Worm (Caenorhabditis elegans) whole organism, L3 larva: ENCODE measurements around the gene ptb-1.

Source experiments
- R02D3.7 ChIP-seq: fragments of 150-350 bp; optimal IDR thresholded peaks from 2 replicates; lab custom pipeline; 2014; ENCODE audit warnings: missing biosample characterization, missing genetic modification characterization
- aly-2 ChIP-seq: fragments of 150-350 bp; optimal IDR thresholded peaks from 2 replicates; lab custom pipeline; 2014; ENCODE audit warnings: missing biosample characterization, missing genetic modification characterization
- ceh-82 ChIP-seq: fragments of 150-350 bp; optimal IDR thresholded peaks from 2 replicates; lab custom pipeline; 2014; ENCODE audit warnings: missing biosample characterization, missing genetic modification characterization
- daf-12 ChIP-seq: fragments of 150-350 bp; optimal IDR thresholded peaks from 2 replicates; lab custom pipeline; 2014; ENCODE audit warnings: missing biosample characterization, missing genetic modification reagents, missing genetic modification characterization
- egl-27 ChIP-seq: sonication (generic microtip); optimal IDR thresholded peaks from 4 replicates; lab custom pipeline; 2017; ENCODE audit warnings: missing biosample characterization, missing genetic modification reagents, missing genetic modification characterization
- egl-5 ChIP-seq: fragments of 150-350 bp; optimal IDR thresholded peaks from 2 replicates; lab custom pipeline; 2017; ENCODE audit warnings: missing biosample characterization, missing genetic modification reagents, missing genetic modification characterization, inconsistent platforms
- elt-1 ChIP-seq: fragments of 150-350 bp; optimal IDR thresholded peaks from 2 replicates; lab custom pipeline; 2014; ENCODE audit warnings: missing biosample characterization, missing genetic modification characterization
- elt-2 ChIP-seq: sonication (generic microtip); optimal IDR thresholded peaks from 2 replicates; lab custom pipeline; 2016; ENCODE audit warnings: missing genetic modification reagents, mild to moderate bottlenecking, missing genetic modification characterization, missing compliant biosample characterization
- elt-3 ChIP-seq, 3 experiments: fragments of 150-350 bp in 1 of 3; sonication (generic microtip) in 2 of 3; optimal IDR thresholded peaks; 2 replicates in 2 of 3; 4 replicates in 1 of 3; lab custom pipeline; 2014 to 2017; ENCODE audit warnings: missing biosample characterization in 3 of 3, missing genetic modification characterization in 3 of 3
- fkh-10 ChIP-seq: sonication (generic microtip); optimal IDR thresholded peaks from 2 replicates; lab custom pipeline; 2017; ENCODE audit warnings: missing biosample characterization, missing genetic modification reagents, missing genetic modification characterization
- fkh-2 ChIP-seq: fragments of 150-350 bp; optimal IDR thresholded peaks from 2 replicates; lab custom pipeline; 2014; ENCODE audit warnings: missing biosample characterization, missing genetic modification reagents, missing genetic modification characterization
- fos-1 ChIP-seq: fragments of 150-350 bp; optimal IDR thresholded peaks from 2 replicates; lab custom pipeline; 2014; ENCODE audit warnings: missing biosample characterization, missing genetic modification characterization
- lin-39 ChIP-seq: fragments of 150-350 bp; optimal IDR thresholded peaks from 2 replicates; lab custom pipeline; 2018; ENCODE audit warnings: missing biosample characterization, missing genetic modification reagents, missing genetic modification characterization
- lsy-12 ChIP-seq: sonication (generic microtip); optimal IDR thresholded peaks from 2 replicates; lab custom pipeline; 2016; ENCODE audit warnings: mild to moderate bottlenecking, missing genetic modification characterization, missing compliant biosample characterization
- mml-1 ChIP-seq: fragments of 150-350 bp; sonication (generic microtip); optimal IDR thresholded peaks from 3 replicates; lab custom pipeline; 2014; ENCODE audit warnings: missing biosample characterization, missing genetic modification characterization
- nfya-1 ChIP-seq: sonication (generic microtip); optimal IDR thresholded peaks from 2 replicates; lab custom pipeline; 2017; ENCODE audit warnings: missing genetic modification characterization, mild to moderate bottlenecking, missing compliant biosample characterization, antibody characterized with exemption, moderate library complexity; ENCODE audit not compliant: insufficient read depth
- nhr-11 ChIP-seq: fragments of 150-350 bp; optimal IDR thresholded peaks from 2 replicates; lab custom pipeline; 2014; ENCODE audit warnings: missing biosample characterization, missing genetic modification characterization
- nhr-23 ChIP-seq: fragments of 150-350 bp; optimal IDR thresholded peaks from 2 replicates; lab custom pipeline; 2014; ENCODE audit warnings: missing biosample characterization, missing genetic modification reagents, missing genetic modification characterization
- nhr-237 ChIP-seq: fragments of 150-350 bp; optimal IDR thresholded peaks from 2 replicates; lab custom pipeline; 2014; ENCODE audit warnings: missing biosample characterization, missing genetic modification characterization
- nhr-25 ChIP-seq: sonication (generic microtip); optimal IDR thresholded peaks from 2 replicates; lab custom pipeline; 2017; ENCODE audit warnings: missing biosample characterization, missing genetic modification characterization
- nhr-28 ChIP-seq: fragments of 150-350 bp; optimal IDR thresholded peaks from 2 replicates; lab custom pipeline; 2014; ENCODE audit warnings: missing biosample characterization, missing genetic modification characterization
- nhr-43 ChIP-seq: sonication (generic microtip); optimal IDR thresholded peaks from 2 replicates; lab custom pipeline; 2016; ENCODE audit warnings: mild to moderate bottlenecking, missing genetic modification characterization, missing compliant biosample characterization; ENCODE audit not compliant: poor library complexity, severe bottlenecking
- nhr-67 ChIP-seq: fragments of 150-350 bp; optimal IDR thresholded peaks from 2 replicates; lab custom pipeline; 2014; ENCODE audit warnings: missing biosample characterization, missing genetic modification characterization
- nhr-77 ChIP-seq: fragments of 150-350 bp; optimal IDR thresholded peaks from 2 replicates; lab custom pipeline; 2014; ENCODE audit warnings: missing biosample characterization, missing genetic modification characterization
- pha-4 ChIP-seq: fragments of 150-350 bp; optimal IDR thresholded peaks from 2 replicates; lab custom pipeline; 2014; ENCODE audit warnings: missing biosample characterization, missing genetic modification reagents, missing genetic modification characterization
- pqm-1 ChIP-seq: fragments of 150-350 bp; optimal IDR thresholded peaks from 2 replicates; lab custom pipeline; 2017; ENCODE audit warnings: missing biosample characterization, missing genetic modification characterization, inconsistent platforms
- sea-2 ChIP-seq: fragments of 150-350 bp; sonication (generic microtip); optimal IDR thresholded peaks from 4 replicates; lab custom pipeline; 2014; ENCODE audit warnings: missing biosample characterization, missing genetic modification reagents, missing genetic modification characterization
- skn-1 ChIP-seq: fragments of 150-350 bp; optimal IDR thresholded peaks from 2 replicates; lab custom pipeline; 2014; ENCODE audit warnings: missing biosample characterization, missing genetic modification characterization
- unc-39 ChIP-seq: sonication (generic microtip); optimal IDR thresholded peaks from 4 replicates; lab custom pipeline; 2017; ENCODE audit warnings: missing biosample characterization, missing genetic modification characterization
- zag-1 ChIP-seq: fragments of 150-350 bp; optimal IDR thresholded peaks from 2 replicates; lab custom pipeline; 2014; ENCODE audit warnings: missing biosample characterization, missing genetic modification characterization
- ztf-4 ChIP-seq: fragments of 150-350 bp; optimal IDR thresholded peaks from 2 replicates; lab custom pipeline; 2014; ENCODE audit warnings: missing biosample characterization, missing genetic modification characterization

ptb-1 gene

DNA sequence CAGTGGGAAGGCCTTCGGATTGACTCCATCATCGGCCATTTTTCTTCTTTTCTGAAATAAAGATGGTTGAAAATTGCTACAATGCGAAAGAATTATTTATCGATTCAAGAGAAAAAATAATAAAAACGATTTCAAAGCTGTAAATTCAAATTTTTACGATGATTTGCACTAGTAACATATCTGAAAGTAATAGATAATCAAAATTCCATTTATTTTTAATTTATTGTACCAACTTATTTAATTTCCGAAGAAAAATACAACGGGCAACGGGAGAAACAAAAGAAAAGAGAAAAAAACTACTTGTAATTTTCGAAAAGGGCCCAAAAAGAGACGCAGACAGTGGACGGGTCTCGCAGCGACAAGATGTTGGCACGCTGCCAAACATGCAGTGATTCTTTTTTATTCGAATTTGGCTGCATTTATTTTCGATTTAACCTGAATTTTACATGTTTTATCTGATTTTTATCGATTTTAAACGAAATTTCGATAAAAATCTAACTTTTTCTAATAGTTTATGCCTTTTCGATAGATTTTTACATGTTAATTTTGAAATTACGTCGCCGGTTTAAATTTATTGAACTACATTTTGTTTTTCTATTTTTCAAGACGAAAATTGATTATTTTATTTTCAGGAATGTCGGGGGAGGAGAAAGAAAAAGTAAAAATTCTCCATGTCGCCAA lies 16.7 kb upstream of the ptb-1 start, which contains the start of the genes snu-13 and rsp-7 (continued):
- TF ChIP-seq elt-3 (tag; optimal IDR thresholded peaks at IDR 0.05; lab: Kevin White, UChicago) (no peak), fkh-10 (no peak)

DNA sequence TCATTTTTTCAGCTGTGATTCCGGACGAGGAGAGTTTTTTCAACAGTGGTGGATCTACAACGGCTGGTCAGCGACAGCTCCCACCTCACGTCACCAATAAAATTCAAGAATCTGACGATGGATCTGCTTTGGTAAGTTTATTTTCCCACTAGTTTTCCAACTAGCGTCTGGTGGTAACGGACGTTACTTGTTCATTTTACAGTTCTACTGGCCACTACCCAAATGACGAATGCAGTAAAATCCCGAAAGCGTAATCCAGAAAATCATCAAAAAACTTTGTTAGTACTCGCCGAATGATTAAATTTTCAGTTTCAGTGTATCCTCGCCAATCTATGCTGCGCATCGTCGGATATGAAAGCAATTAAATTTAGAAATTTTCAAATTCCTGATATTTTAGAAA lies 15.8 kb upstream of the ptb-1 start:
- TF ChIP-seq fos-1 (tag; lab: Kevin White, UChicago) (no peak), nhr-25 (no peak)

DNA sequence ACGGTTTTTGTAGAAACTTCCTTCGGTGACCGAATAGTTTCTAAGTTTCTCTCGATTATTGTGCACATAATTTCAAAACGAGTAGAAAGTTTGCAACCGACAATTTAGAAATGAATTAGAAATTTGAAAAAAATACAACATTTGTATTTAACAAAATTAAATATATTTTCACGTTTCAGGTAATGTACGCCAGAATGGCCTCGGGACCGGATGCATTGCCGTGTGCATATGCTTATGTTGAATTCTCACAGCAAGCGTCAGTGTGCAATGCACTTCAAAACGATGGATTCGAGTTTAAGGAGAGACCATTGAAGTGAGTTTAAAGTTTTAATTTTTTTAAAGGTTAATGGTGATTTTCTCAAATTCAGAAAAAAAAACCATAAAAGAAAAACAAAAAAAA lies 14.5 kb upstream of the ptb-1 start, which contains the start of gene marc-2:
marc-2 (minus strand) TSS at position 101 of the 400 bp plus-strand sequence.
- TF ChIP-seq aly-2 (tag; lab: Kevin White, UChicago) (no peak), zag-1 (tag; lab: Kevin White, UChicago) (no peak), ceh-82 (no peak), egl-5 (no peak), nhr-77 (no peak), nhr-237 (tag; lab: Kevin White, UChicago) (no peak), nhr-67 (tag; lab: Kevin White, UChicago) (no peak), nhr-25 (no peak), nhr-43 (no peak), ztf-4 (tag; lab: Kevin White, UChicago) (no peak), fos-1 (tag; lab: Kevin White, UChicago) (no peak), sea-2 (GFP tag; lab: Kevin White, UChicago) (no peak)

DNA sequence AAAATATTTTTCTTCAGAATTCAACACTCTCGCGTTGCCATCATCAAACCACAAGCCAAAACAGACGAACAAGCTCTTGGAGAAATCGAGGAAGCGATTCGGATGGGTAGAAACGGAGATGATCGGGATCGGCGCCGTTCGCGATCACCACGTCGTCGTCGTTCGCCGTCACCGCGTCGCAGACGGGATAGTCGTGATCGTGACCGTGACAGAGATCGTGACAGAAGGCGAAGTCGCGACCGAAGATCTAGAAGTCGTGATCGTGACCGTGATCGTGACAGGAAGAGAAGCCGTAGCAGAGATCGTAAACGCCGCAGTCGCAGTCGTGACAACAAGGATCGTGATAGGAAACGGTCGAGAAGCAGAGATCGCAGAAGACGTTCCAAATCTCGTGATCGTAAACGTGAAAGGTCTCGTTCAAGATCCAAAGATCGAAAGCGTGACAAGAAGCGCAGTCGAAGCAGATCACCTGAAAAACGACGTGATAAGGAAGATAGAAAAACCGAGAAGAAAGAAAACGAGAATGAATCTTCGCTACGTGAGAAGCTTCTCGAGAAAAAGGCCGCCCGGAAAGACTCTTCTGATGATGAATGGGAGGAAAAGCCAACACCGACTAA lies 13.8 kb upstream of the ptb-1 start:
- no peak for TF ChIP-seq fos-1 (tag; lab: Kevin White, UChicago)
- no peak for TF ChIP-seq ceh-82
- TF ChIP-seq mml-1 (tag; lab: Kevin White, UChicago): no peak
- TF ChIP-seq unc-39 (tag; lab: Kevin White, UChicago): no peak
- no peak for TF ChIP-seq nhr-23 (tag; lab: Kevin White, UChicago)
- TF ChIP-seq nhr-43: peak; percentile 59
- TF ChIP-seq, all 47 proteins: peak for 1

DNA sequence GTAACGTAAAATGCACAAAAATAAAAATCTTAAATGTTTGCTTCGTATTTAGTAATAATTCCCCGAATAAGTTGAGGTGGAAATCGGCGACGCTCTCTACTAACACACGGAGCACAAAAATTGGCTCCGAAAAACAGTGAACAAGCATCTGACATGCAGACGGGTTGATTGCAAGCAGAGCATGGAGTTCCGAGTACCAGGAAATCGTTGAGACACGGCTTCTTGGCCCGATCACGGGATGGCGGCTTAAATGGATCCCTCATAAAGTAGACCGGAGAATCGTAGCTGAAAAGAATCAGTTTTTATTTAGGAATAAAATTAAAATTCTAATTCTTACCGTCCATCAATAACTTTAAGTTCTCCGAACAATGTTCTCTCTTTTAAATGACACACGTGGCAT lies 13.1 kb upstream of the ptb-1 start:
- TF ChIP-seq skn-1 (tag; lab: Kevin White, UChicago): no peak
- no peak for TF ChIP-seq pqm-1
- no peak for TF ChIP-seq fos-1 (tag; lab: Kevin White, UChicago)
- TF ChIP-seq sea-2 (GFP tag; lab: Kevin White, UChicago): no peak
- TF ChIP-seq nhr-11 (tag; lab: Kevin White, UChicago): no peak
- TF ChIP-seq, all 47 proteins: peak for 0

DNA sequence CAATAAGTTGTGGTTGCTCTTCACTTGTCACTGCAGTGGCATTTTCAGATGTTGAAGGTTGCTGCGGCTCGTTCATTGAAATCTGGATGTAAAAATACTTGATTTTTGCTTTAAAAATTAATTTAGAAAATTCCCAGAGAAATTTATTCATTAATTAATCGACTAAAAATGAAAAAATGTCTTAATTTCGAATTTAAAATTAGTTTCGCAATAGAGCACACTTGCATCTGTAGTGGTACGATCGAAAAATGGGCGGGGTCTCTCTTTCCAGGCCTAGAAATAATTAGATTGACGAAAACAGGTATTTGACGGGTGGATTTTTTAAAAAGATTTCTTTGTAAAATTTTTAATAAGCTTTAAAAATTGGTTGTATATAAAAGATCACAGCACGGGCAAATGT lies 12.7 kb upstream of the ptb-1 start, which contains the start of gene D2089.8:
D2089.8 (minus strand) TSS at position 84 of the 400 bp plus-strand sequence.
- no peak for TF ChIP-seq nhr-11 (tag; lab: Kevin White, UChicago)
- no peak for TF ChIP-seq sea-2 (GFP tag; lab: Kevin White, UChicago)
- TF ChIP-seq R02D3.7 (tag; lab: Kevin White, UChicago): no peak
- TF ChIP-seq nhr-23 (tag; lab: Kevin White, UChicago): no peak
- TF ChIP-seq pha-4 (tag; lab: Kevin White, UChicago): peak; percentile 43
- no peak for TF ChIP-seq elt-1 (tag; lab: Kevin White, UChicago)
- no peak for TF ChIP-seq fkh-2 (tag; lab: Kevin White, UChicago)
- no peak for TF ChIP-seq elt-2
- peak; percentile 18 for TF ChIP-seq nfya-1 (tag; lab: Kevin White, UChicago)
- TF ChIP-seq nhr-67 (tag; lab: Kevin White, UChicago): no peak
- no peak for TF ChIP-seq lin-39 (tag; lab: Kevin White, UChicago)
- no peak for TF ChIP-seq daf-12 (tag; lab: Kevin White, UChicago)
- no peak for TF ChIP-seq fkh-10

DNA sequence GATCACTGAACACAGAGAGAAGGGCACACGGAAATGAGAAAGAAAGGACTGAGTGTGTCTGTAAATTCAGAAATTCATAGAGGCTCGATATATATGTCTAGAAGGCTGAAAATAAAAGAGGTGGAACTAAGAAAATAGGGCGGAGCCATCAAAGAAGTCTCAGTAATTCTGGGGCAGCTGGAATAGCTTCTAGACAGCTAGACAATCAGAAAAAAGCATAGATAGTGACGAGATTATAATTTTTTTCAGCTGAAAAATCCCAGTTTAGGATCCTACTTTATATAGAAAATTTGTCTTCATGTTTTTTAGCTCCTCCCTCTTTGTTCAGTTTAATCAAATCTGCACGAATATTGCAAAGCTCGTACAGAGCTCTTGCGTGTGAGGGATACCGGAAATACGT lies 10.4 kb upstream of the ptb-1 start, which contains the start of gene D2089.3:
D2089.3 (minus strand) TSS at position 101 of the 400 bp plus-strand sequence.
- TF ChIP-seq egl-27 (no peak), nhr-11 (tag; lab: Kevin White, UChicago) (no peak), aly-2 (tag; lab: Kevin White, UChicago) (no peak), lsy-12 (tag; lab: Kevin White, UChicago) (no peak), elt-3 (tag; optimal IDR thresholded peaks at IDR 0.05; lab: Kevin White, UChicago) (no peak), nhr-77 (no peak), nhr-28 (tag; lab: Kevin White, UChicago) (no peak)
